Fruit fly (Drosophila melanogaster) whole organism: Measurements from ENCODE around the gene Pax.
A peak's percentile ranks its signal among the peaks of the same experiment; 100 is the strongest.

Source experiments
- Dll ChIP-seq: fragments of >200 bp; optimal IDR thresholded peaks from 2 replicates; lab custom pipeline; 2017
- EcR ChIP-seq, 2 experiments: fragments of >200 bp; optimal IDR thresholded peaks; 2 replicates each; lab custom pipeline; 2017; ENCODE audit warnings: missing biosample characterization in 2 of 2, missing genetic modification characterization in 2 of 2, missing genetic modification reagents in 2 of 2

DNA sequence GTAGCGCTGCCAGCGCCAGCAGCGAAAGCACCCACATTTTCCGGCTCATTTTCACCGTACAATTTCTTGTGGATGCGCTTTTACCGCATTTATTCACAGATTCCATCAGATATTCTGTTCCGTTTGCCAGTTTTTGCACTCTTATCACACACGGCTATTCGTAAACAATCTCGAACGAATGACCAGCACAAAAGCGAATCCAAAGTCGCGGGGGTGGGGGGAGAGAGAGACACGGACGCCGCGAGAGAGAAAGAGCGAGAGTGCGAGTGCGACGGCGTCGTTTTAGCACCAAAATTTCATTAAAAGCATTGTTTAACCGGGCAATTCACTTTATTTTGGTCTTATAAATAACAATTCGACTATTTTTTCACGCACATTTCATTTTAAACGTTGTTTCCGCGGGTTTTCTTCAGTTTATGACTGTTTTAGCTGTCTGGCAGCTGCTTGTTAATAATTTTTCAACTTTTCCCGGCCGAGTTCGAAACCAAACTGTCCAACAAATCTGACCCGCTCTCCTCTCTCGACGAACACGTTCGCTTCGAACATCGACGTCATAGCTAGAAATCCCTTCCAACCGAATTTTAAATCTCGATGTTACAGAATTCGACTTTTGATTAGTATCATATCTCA, 63.5 kb downstream of the Pax start, which contains the start of gene dnt:
- peak; percentile 15 for TF ChIP-seq Dll
- no peak for TF ChIP-seq EcR (GFP tag; optimal IDR thresholded peaks at IDR 0.05; lab: Kevin White, UChicago)
